Worm (Caenorhabditis elegans): Measurements from ENCODE around the gene xbx-3.

DNA sequence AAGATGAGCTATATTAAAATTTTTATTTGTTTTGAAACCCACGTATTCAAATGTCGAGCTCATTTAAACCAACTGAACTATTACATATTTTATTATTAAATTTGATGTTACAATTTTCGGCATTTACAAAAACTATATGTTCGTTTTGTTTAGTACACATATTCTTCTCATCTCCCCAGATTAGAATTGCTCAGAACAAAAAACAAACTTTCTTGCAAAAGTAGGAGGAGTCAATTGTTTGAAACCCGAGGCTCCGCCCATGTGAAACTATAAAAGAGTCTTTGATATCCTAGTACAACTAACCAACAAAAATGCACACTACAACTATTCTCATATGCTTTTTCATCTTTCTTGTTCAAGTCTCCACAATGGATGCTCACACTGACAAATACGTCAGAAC lies 9.8 kb upstream of the xbx-3 start, which contains the start of gene ins-22:
- TF ChIP-seq snpc-4 (tag; optimal IDR thresholded peaks at IDR 0.05) (no peak), nhr-11 (tag; optimal IDR thresholded peaks at IDR 0.05) (no peak), lsy-2 (tag; optimal IDR thresholded peaks at IDR 0.05) (no peak), unc-130 (GFP tag; optimal IDR thresholded peaks at IDR 0.05) (no peak)

Data from whole organism, L4 larva.